Fruit fly (Drosophila melanogaster) whole organism, adult: ENCODE measurements around the gene CG5418.

Experiments used
- CG11617 ChIP-seq: fragments of 200-800 bp; sonication (Bioruptor generic); optimal IDR thresholded peaks from 2 replicates; lab custom pipeline; 2017; ENCODE audit warnings: mild to moderate bottlenecking, missing biosample characterization, missing genetic modification reagents, missing genetic modification characterization
- CG7045 ChIP-seq: fragments of 200-800 bp; sonication (Bioruptor generic); optimal IDR thresholded peaks from 2 replicates; lab custom pipeline; 2017; ENCODE audit warnings: missing biosample characterization, mild to moderate bottlenecking, missing genetic modification characterization
- Crg-1 ChIP-seq: fragments of 200-800 bp; sonication (Bioruptor generic); optimal IDR thresholded peaks from 2 replicates; lab custom pipeline; 2016; ENCODE audit warnings: missing biosample characterization, missing genetic modification characterization
- Hr96 ChIP-seq: fragments of 200-800 bp; sonication (Bioruptor generic); optimal IDR thresholded peaks from 2 replicates; lab custom pipeline; 2016; ENCODE audit warnings: missing biosample characterization, missing genetic modification characterization
- kay ChIP-seq: fragments of 200-800 bp; sonication (Bioruptor generic); peaks from one replicate; lab custom pipeline; 2016; ENCODE audit warnings: missing biosample characterization, missing genetic modification characterization, borderline replicate concordance
- ovo ChIP-seq: fragments of 200-800 bp; sonication (Bioruptor generic); optimal IDR thresholded peaks from 2 replicates; lab custom pipeline; 2016; ENCODE audit warnings: missing biosample characterization, missing genetic modification characterization
- tj ChIP-seq: fragments of 200-800 bp; sonication (Bioruptor generic); optimal IDR thresholded peaks from 3 replicates; lab custom pipeline; 2017; ENCODE audit warnings: missing biosample characterization, mild to moderate bottlenecking, missing genetic modification characterization, moderate library complexity
- toe ChIP-seq: fragments of 200-800 bp; sonication (Bioruptor generic); optimal IDR thresholded peaks from 2 replicates; lab custom pipeline; 2016; ENCODE audit warnings: missing biosample characterization, missing genetic modification characterization

- TF ChIP-seq kay (GFP tag; lab: Kevin White, UChicago): no peak
- TF ChIP-seq tj (GFP tag; lab: Kevin White, UChicago): peak; percentile 19
- TF ChIP-seq CG11617 (GFP tag; lab: Kevin White, UChicago): no peak
- TF ChIP-seq toe (GFP tag; lab: Kevin White, UChicago): no peak
- TF ChIP-seq Crg-1: no peak
- TF ChIP-seq Hr96 (GFP tag; lab: Kevin White, UChicago): no peak
- TF ChIP-seq CG7045: no peak
- TF ChIP-seq ovo (GFP tag; lab: Kevin White, UChicago): no peak
Measured at dm6 chr2L:12467673-12468072, 14.6 kb upstream of the CG5418 start.
